Fruit fly (Drosophila melanogaster): ENCODE results near the gene CG42724.
A peak's percentile ranks its signal among the peaks of the same experiment; 100 is the strongest.

Gene CG42724

DNA sequence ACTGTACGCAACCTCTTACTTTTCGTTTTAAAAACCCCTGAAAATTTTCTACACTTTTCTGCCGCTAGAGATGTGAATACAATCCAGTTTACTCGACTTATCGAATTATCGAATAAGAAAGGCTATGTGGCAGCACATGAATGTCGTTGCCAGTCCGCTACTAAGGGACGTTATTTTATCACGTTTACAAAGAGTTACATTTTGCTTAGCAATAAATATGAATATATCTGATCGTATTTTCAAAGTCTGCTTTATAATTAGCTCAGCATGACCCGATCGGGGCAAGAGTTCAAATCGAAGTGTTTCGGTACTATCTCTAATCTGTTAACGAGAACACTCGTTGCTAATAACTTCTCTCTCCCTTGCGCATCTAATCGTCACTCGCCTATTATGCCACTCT lies at the start of gene CG42724 (continued):
- peak; percentile 57 for TF ChIP-seq CG32772 (GFP tag; IDR thresholded peaks at IDR 0.05)
- TF ChIP-seq pnt (GFP tag; optimal IDR thresholded peaks at IDR 0.05): peak; percentile 70
- no peak for TF ChIP-seq twi (tag; optimal IDR thresholded peaks at IDR 0.05)
- TF ChIP-seq slbo (GFP tag; IDR thresholded peaks at IDR 0.05): peak; percentile 77
- TF ChIP-seq CG8281 (tag; optimal IDR thresholded peaks at IDR 0.05): no peak
- TF ChIP-seq wek (GFP tag; optimal IDR thresholded peaks at IDR 0.05): peak; percentile 30
- TF ChIP-seq sug (tag; optimal IDR thresholded peaks at IDR 0.05): no peak
- TF ChIP-seq trh (GFP tag; optimal IDR thresholded peaks at IDR 0.05): peak; percentile 26
- TF ChIP-seq CG13775 (GFP tag; optimal IDR thresholded peaks at IDR 0.05): peak; percentile 36
- TF ChIP-seq Ets65A (GFP tag): peak; percentile 98
- TF ChIP-seq mld (GFP tag; IDR thresholded peaks at IDR 0.05; ENCODE audit: partially characterized antibody): no peak
- TF ChIP-seq CG18262 (tag; optimal IDR thresholded peaks at IDR 0.05): no peak
- peak in 1 of 2 experiments; percentile 48 for TF ChIP-seq Trl (optimal IDR thresholded peaks at IDR 0.05)
- TF ChIP-seq Trl (GFP tag; optimal IDR thresholded peaks at IDR 0.05): peak; percentile 83
- peak; percentile 77 for TF ChIP-seq Side (GFP tag; optimal IDR thresholded peaks at IDR 0.05)
- no peak for TF ChIP-seq dati (GFP tag; IDR thresholded peaks at IDR 0.05)
- TF ChIP-seq Myb (GFP tag; optimal IDR thresholded peaks at IDR 0.05): peak; percentile 66
- no peak for TF ChIP-seq chm (GFP tag; IDR thresholded peaks at IDR 0.05)
- TF ChIP-seq CG14667 (GFP tag; IDR thresholded peaks at IDR 0.05): peak; percentile 18; the same call in 1 of the 2 replicates
- TF ChIP-seq CG18476 (GFP tag; optimal IDR thresholded peaks at IDR 0.05): no peak
- peak; percentile 50 for TF ChIP-seq CG12236 (GFP tag; optimal IDR thresholded peaks at IDR 0.05)
- no peak for TF ChIP-seq run (tag; optimal IDR thresholded peaks at IDR 0.05)
- peak; percentile 63; the same call in 2 of the 3 replicates for TF ChIP-seq ken (GFP tag; IDR thresholded peaks at IDR 0.05)
- TF ChIP-seq CG1602 (GFP tag; optimal IDR thresholded peaks at IDR 0.05): peak; percentile 54
- TF ChIP-seq Spps (tag; optimal IDR thresholded peaks at IDR 0.05): no peak
- no peak for TF ChIP-seq Tbp (GFP tag; optimal IDR thresholded peaks at IDR 0.05)
- no peak for TF ChIP-seq Vsx1 (GFP tag; optimal IDR thresholded peaks at IDR 0.05)
- TF ChIP-seq CG10959 (GFP tag; IDR thresholded peaks at IDR 0.05): no peak
- TF ChIP-seq CG1024 (GFP tag; IDR thresholded peaks at IDR 0.05): peak; percentile 35; the same call in 1 of the 2 replicates
- no peak for TF ChIP-seq CG10565 (GFP tag; optimal IDR thresholded peaks at IDR 0.05)
- TF ChIP-seq CG10267 (tag; optimal IDR thresholded peaks at IDR 0.05): peak; percentile 35
- TF ChIP-seq vnd (GFP tag; IDR thresholded peaks at IDR 0.05; ENCODE audit: partially characterized antibody): peak; percentile 37; the same call in 1 of the 3 replicates
- TF ChIP-seq Lhr (GFP tag; optimal IDR thresholded peaks at IDR 0.05): peak; percentile 79
- TF ChIP-seq CG2712 (tag; optimal IDR thresholded peaks at IDR 0.05): no peak
- TF ChIP-seq CG14441 (GFP tag; IDR thresholded peaks at IDR 0.05): peak; percentile 50
- no peak for TF ChIP-seq Blimp-1 (GFP tag; optimal IDR thresholded peaks at IDR 0.05)
- no peak for TF ChIP-seq sima (GFP tag; optimal IDR thresholded peaks at IDR 0.05)
- TF ChIP-seq H15 (GFP tag; IDR thresholded peaks at IDR 0.05): peak; percentile 44; the same call in 1 of the 3 replicates
- no peak for TF ChIP-seq CG11504 (tag; optimal IDR thresholded peaks at IDR 0.05)
- no peak for TF ChIP-seq CG12769 (tag; optimal IDR thresholded peaks at IDR 0.05)
- no peak for TF ChIP-seq fd102C (GFP tag; optimal IDR thresholded peaks at IDR 0.05)
- no peak for TF ChIP-seq z (GFP tag; IDR thresholded peaks at IDR 0.05)
- no peak; the same call in 1 of the 2 replicates for TF ChIP-seq seq (GFP tag; IDR thresholded peaks at IDR 0.05)
- TF ChIP-seq CG12299 (tag; optimal IDR thresholded peaks at IDR 0.05): peak; percentile 39
- no peak for TF ChIP-seq Lpt (GFP tag; optimal IDR thresholded peaks at IDR 0.05)
- TF ChIP-seq gce (GFP tag; IDR thresholded peaks at IDR 0.05): no peak
- TF ChIP-seq unpg (GFP tag; optimal IDR thresholded peaks at IDR 0.05): no peak
- TF ChIP-seq CG13624 (GFP tag; optimal IDR thresholded peaks at IDR 0.05): peak; percentile 83
- no peak for TF ChIP-seq tio (GFP tag; optimal IDR thresholded peaks at IDR 0.05)
- 0 out of 3 replicates have a peak, but pooled peaks have one; percentile 9 for TF ChIP-seq C15 (GFP tag; IDR thresholded peaks at IDR 0.05)
- peak; percentile 47 for TF ChIP-seq Mes4 (GFP tag; optimal IDR thresholded peaks at IDR 0.05)
- TF ChIP-seq bab2 (GFP tag; optimal IDR thresholded peaks at IDR 0.05): peak; percentile 72
